Worm (Caenorhabditis elegans): ENCODE results near the gene str-82.

Gene str-82

DNA sequence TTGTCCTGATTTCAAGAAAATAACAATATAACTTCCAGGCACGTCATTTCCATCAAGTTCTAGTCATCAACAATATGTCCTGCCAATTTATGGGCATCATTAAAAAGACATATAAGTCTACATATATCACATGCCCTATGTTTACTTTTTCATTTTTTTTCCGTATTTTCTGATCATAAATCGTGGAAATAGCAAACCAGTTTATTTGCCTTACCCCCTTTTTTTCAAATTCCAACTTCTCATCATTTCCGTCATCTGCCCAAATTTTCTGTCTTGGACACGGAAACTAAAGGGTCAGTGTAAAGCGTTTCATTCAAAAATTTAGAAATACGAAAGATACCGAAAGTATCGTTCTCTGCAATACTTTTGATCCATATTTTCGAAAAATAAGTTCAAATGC is 17.9 kb downstream of the str-82 start:
- no peak for TF ChIP-seq dpff-1 (tag; optimal IDR thresholded peaks at IDR 0.05)
- no peak for TF ChIP-seq lir-1 (GFP tag; conservative IDR thresholded peaks at IDR 0.05)
- TF ChIP-seq K12H6.12 (tag; optimal IDR thresholded peaks at IDR 0.05) = no peak
- TF ChIP-seq tbp1 (GFP tag; optimal IDR thresholded peaks at IDR 0.05) = no peak
- no peak for TF ChIP-seq ztf-6 (GFP tag; IDR thresholded peaks at IDR 0.05)
- no peak for TF ChIP-seq chd-7 (tag; optimal IDR thresholded peaks at IDR 0.05)
- no peak for TF ChIP-seq nhr-90 (tag; optimal IDR thresholded peaks at IDR 0.05)
- no peak for TF ChIP-seq B0261.1 (tag; optimal IDR thresholded peaks at IDR 0.05)
- no peak for TF ChIP-seq T26A5.8 (tag; optimal IDR thresholded peaks at IDR 0.05)

DNA sequence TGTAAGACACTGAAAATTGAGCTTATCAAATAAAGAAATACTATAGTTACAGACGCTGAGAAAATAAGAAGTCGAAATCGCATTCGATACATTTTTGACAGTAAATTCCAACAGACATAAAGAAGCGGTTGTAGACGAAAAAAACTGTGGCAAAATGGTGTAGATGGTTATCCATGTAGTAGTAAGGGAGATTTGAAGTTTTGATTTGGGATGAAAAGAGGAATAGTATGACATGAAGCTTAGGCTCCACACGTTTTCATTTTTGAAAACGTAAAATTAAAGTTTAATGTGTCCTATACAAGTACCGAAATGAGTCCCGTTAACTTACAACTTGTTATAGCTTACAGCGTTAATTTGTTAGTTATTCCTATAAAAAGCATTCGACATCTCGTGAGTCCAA is 19.6 kb downstream of the str-82 start, which contains the start of gene K09D9.9:
Gene K09D9.9 (minus strand): TSS at position 101 of the 400 bp plus-strand sequence.
- TF ChIP-seq nhr-80 (tag; optimal IDR thresholded peaks at IDR 0.05) = no peak
- TF ChIP-seq Y56A3A.18 (GFP tag; IDR thresholded peaks at IDR 0.05) = no peak
- no peak for TF ChIP-seq somi-1 (GFP tag; optimal IDR thresholded peaks at IDR 0.05)
- TF ChIP-seq lin-54 (GFP tag; optimal IDR thresholded peaks at IDR 0.05) = no peak
- TF ChIP-seq Y53F4B.3 (GFP tag; IDR thresholded peaks at IDR 0.05) = no peak
- TF ChIP-seq K11D2.4 (GFP tag; IDR thresholded peaks at IDR 0.05) = no peak
- no peak for TF ChIP-seq madf-10 (tag; optimal IDR thresholded peaks at IDR 0.05)

- TF ChIP-seq ceh-91 (GFP tag; IDR thresholded peaks at IDR 0.05) = no peak
- TF ChIP-seq repo-1 (tag; optimal IDR thresholded peaks at IDR 0.05) = no peak
- TF ChIP-seq Y67H2A.10 (GFP tag; conservative IDR thresholded peaks at IDR 0.05) = no peak
- TF ChIP-seq sdz-38 (tag; optimal IDR thresholded peaks at IDR 0.05) = no peak
- TF ChIP-seq dpl-1 (GFP tag; optimal IDR thresholded peaks at IDR 0.05) = no peak
- TF ChIP-seq lag-1 (GFP tag; IDR thresholded peaks at IDR 0.05) = no peak
- TF ChIP-seq atf-7 (tag; optimal IDR thresholded peaks at IDR 0.05) = no peak
- no peak for TF ChIP-seq snpc-1.1 (tag; optimal IDR thresholded peaks at IDR 0.05; ENCODE audit: insufficient read depth)
- no peak for TF ChIP-seq F33H1.4 (GFP tag; IDR thresholded peaks at IDR 0.05)
- no peak for TF ChIP-seq attf-3 (GFP tag; conservative IDR thresholded peaks at IDR 0.05)
Observed at ce11 chrV:3995838-3996237, 21.4 kb downstream of the str-82 start, which contains the start of gene srx-62. Gene srx-62 (minus strand): TSS chrV:3995938.

- TF ChIP-seq ceh-91 (GFP tag; IDR thresholded peaks at IDR 0.05) (0 out of 2 replicates have a peak, but pooled peaks have one; percentile 17), dpl-1 (GFP tag; optimal IDR thresholded peaks at IDR 0.05) (peak; percentile 62), ceh-100 (GFP tag; IDR thresholded peaks at IDR 0.05) (0 out of 2 replicates have a peak, but pooled peaks have one; percentile 10), efl-1 (GFP tag; optimal IDR thresholded peaks at IDR 0.05) (peak; percentile 88), nfyb-1 (GFP tag; IDR thresholded peaks at IDR 0.05) (no peak), F57A8.1 (GFP tag; optimal IDR thresholded peaks at IDR 0.05) (no peak), tlf-1 (GFP tag; optimal IDR thresholded peaks at IDR 0.05) (no peak), xnd-1 (tag; optimal IDR thresholded peaks at IDR 0.05) (peak; percentile 90), madf-6 (GFP tag; IDR thresholded peaks at IDR 0.05) (peak; percentile 96), hsf-1 (GFP tag; IDR thresholded peaks at IDR 0.05) (peak; percentile 58; the same call in 1 of the 2 replicates), hmg-1.2 (GFP tag; IDR thresholded peaks at IDR 0.05) (peak; percentile 77), aptf-2 (GFP tag; conservative IDR thresholded peaks at IDR 0.05) (0 out of 2 replicates have a peak, but pooled peaks have one; percentile 35), F33H1.4 (GFP tag; IDR thresholded peaks at IDR 0.05) (peak; percentile 30; the same call in 1 of the 2 replicates), madf-8 (GFP tag; conservative IDR thresholded peaks at IDR 0.05) (peak; percentile 93), D2030.7 (GFP tag; IDR thresholded peaks at IDR 0.05) (peak; percentile 46; the same call in 1 of the 2 replicates), tbp1 (GFP tag; optimal IDR thresholded peaks at IDR 0.05) (no peak)
Observed at ce11 chrV:4004577-4004976, 30.1 kb downstream of the str-82 start.

All from whole organism, young adult.